Fruit fly (Drosophila melanogaster) whole organism, embryonic: ENCODE results near the gene CG14966.
A peak's percentile ranks its signal among the peaks of the same experiment; 100 is the strongest.

ENCODE experiments used
- ATbp ChIP-seq: fragments of 200-800 bp; sonication (Bioruptor generic); optimal IDR thresholded peaks from 2 replicates; lab custom pipeline; 2017; ENCODE audit warnings: missing biosample characterization, mild to moderate bottlenecking, missing genetic modification characterization, missing genetic modification reagents
- Atf3 ChIP-seq: fragments of 200-800 bp; sonication (Bioruptor generic); optimal IDR thresholded peaks from 3 replicates; lab custom pipeline; 2016; ENCODE audit warnings: missing biosample characterization, missing genetic modification characterization
- CG10654 ChIP-seq: fragments of 200-800 bp; sonication (Bioruptor generic); optimal IDR thresholded peaks from 2 replicates; lab custom pipeline; 2016; ENCODE audit warnings: missing biosample characterization, missing genetic modification characterization
- CG12391 ChIP-seq: fragments of 200-800 bp; sonication (Bioruptor generic); optimal IDR thresholded peaks from 3 replicates; lab custom pipeline; 2018; ENCODE audit warnings: missing biosample characterization, mild to moderate bottlenecking, missing genetic modification characterization, moderate library complexity
- CG14667 ChIP-seq: fragments of 200-800 bp; sonication (Bioruptor generic); IDR thresholded peaks from 2 replicates; pipeline ENCODE4 v1.3.6; 2022; ENCODE audit warnings: missing biosample characterization, missing genetic modification characterization
- CG1832 ChIP-seq: fragments of 200-800 bp; sonication (Bioruptor generic); optimal IDR thresholded peaks from 2 replicates; lab custom pipeline; 2017; ENCODE audit warnings: missing biosample characterization, mild to moderate bottlenecking, missing genetic modification characterization, inconsistent platforms
- CG2199 ChIP-seq: fragments of 200-800 bp; sonication (Bioruptor generic); IDR thresholded peaks from 3 replicates; pipeline ENCODE4 v1.3.6; 2022; ENCODE audit warnings: missing biosample characterization, missing genetic modification characterization
- CG31441 ChIP-seq: fragments of 200-800 bp; sonication (Bioruptor generic); IDR thresholded peaks from 2 replicates; pipeline ENCODE4 v1.3.6; 2022; ENCODE audit warnings: missing biosample characterization, missing genetic modification characterization
- CG6272 ChIP-seq: fragments of 200-800 bp; sonication (Bioruptor generic); IDR thresholded peaks from 2 replicates; pipeline ENCODE4 v1.3.6; 2022; ENCODE audit warnings: missing biosample characterization, missing genetic modification characterization
- CG6765 ChIP-seq: fragments of 200-800 bp; sonication (Bioruptor generic); optimal IDR thresholded peaks from 3 replicates; lab custom pipeline; 2017; ENCODE audit warnings: missing biosample characterization, mild to moderate bottlenecking, missing genetic modification characterization
- CG7745 ChIP-seq: fragments of 200-800 bp; sonication (Bioruptor generic); optimal IDR thresholded peaks from 2 replicates; lab custom pipeline; 2018; ENCODE audit warnings: missing biosample characterization, mild to moderate bottlenecking, missing genetic modification characterization, moderate library complexity
- CG8359 ChIP-seq: fragments of 200-800 bp; sonication (Bioruptor generic); optimal IDR thresholded peaks from 2 replicates; lab custom pipeline; 2017; ENCODE audit warnings: missing biosample characterization, mild to moderate bottlenecking, missing genetic modification characterization, borderline replicate concordance
- CG8478 ChIP-seq: fragments of >200 bp; optimal IDR thresholded peaks from 2 replicates; lab custom pipeline; 2018
- CG8924 ChIP-seq: fragments of 200-800 bp; optimal IDR thresholded peaks from 3 replicates; lab custom pipeline; 2019; ENCODE audit warnings: missing biosample characterization, mild to moderate bottlenecking, missing genetic modification characterization, moderate library complexity
- CTCF ChIP-seq: fragments of 200-800 bp; sonication (Bioruptor generic); optimal IDR thresholded peaks from 2 replicates; lab custom pipeline; 2017; ENCODE audit warnings: missing biosample characterization, mild to moderate bottlenecking, missing genetic modification characterization, moderate library complexity
- Dek ChIP-seq: fragments of 200-800 bp; sonication (Bioruptor generic); optimal IDR thresholded peaks from 3 replicates; lab custom pipeline; 2019; ENCODE audit warnings: missing biosample characterization, mild to moderate bottlenecking, missing genetic modification characterization, moderate library complexity
- Dip3 ChIP-seq: fragments of 200-800 bp; sonication (Bioruptor generic); optimal IDR thresholded peaks from 3 replicates; lab custom pipeline; 2016; ENCODE audit warnings: missing biosample characterization, missing genetic modification characterization
- Eip74EF ChIP-seq, 2 experiments: fragments of 200-800 bp in 1 of 2; fragments of >200 bp in 1 of 2; sonication (Bioruptor generic) in 1 of 2; optimal IDR thresholded peaks; 2 replicates each; lab custom pipeline; 2017 to 2019; ENCODE audit warnings: missing biosample characterization in 2 of 2, missing genetic modification characterization in 2 of 2, mild to moderate bottlenecking in 1 of 2, moderate library complexity in 1 of 2
- HLHmδ ChIP-seq: fragments of 200-800 bp; sonication (Bioruptor generic); optimal IDR thresholded peaks from 2 replicates; lab custom pipeline; 2018; ENCODE audit warnings: missing biosample characterization, mild to moderate bottlenecking, missing genetic modification characterization, moderate library complexity
- Hand ChIP-seq: fragments of 200-800 bp; sonication (Bioruptor generic); optimal IDR thresholded peaks from 2 replicates; lab custom pipeline; 2017; ENCODE audit warnings: mild to moderate bottlenecking, missing biosample characterization, missing genetic modification reagents, missing genetic modification characterization
- Hey ChIP-seq: fragments of 200-800 bp; sonication (Bioruptor generic); optimal IDR thresholded peaks from 3 replicates; lab custom pipeline; 2018; ENCODE audit warnings: missing biosample characterization, mild to moderate bottlenecking, missing genetic modification characterization
- Hr39 ChIP-seq: fragments of >200 bp; optimal IDR thresholded peaks from 2 replicates; lab custom pipeline; 2017
- Hr51 ChIP-seq, 2 experiments: fragments of 200-800 bp; sonication (Bioruptor generic); optimal IDR thresholded peaks; 2 replicates in 1 of 2; 3 replicates in 1 of 2; lab custom pipeline; 2016 to 2018; ENCODE audit warnings: missing biosample characterization in 2 of 2, missing genetic modification characterization in 2 of 2, mild to moderate bottlenecking in 1 of 2, moderate library complexity in 1 of 2
- Jarid2 ChIP-seq: fragments of 200-800 bp; sonication (Bioruptor generic); optimal IDR thresholded peaks from 3 replicates; lab custom pipeline; 2017; ENCODE audit warnings: mild to moderate bottlenecking, missing biosample characterization, missing genetic modification reagents, missing genetic modification characterization
- Neu2 ChIP-seq: fragments of 200-800 bp; sonication (Bioruptor generic); optimal IDR thresholded peaks from 3 replicates; lab custom pipeline; 2016; ENCODE audit warnings: missing biosample characterization, missing genetic modification characterization, borderline replicate concordance
- Nf-YC ChIP-seq: fragments of 200-800 bp; optimal IDR thresholded peaks from 3 replicates; lab custom pipeline; 2019; ENCODE audit warnings: missing biosample characterization, mild to moderate bottlenecking, missing genetic modification characterization, moderate library complexity
- Trl ChIP-seq, 3 experiments: fragments of >200 bp in 2 of 3; fragments of 200-800 bp in 1 of 3; sonication (Bioruptor generic) in 1 of 3; optimal IDR thresholded peaks; 2 replicates in 1 of 3; 3 replicates in 2 of 3; lab custom pipeline; 2016 to 2017; ENCODE audit warnings: missing biosample characterization in 1 of 3, missing genetic modification characterization in 1 of 3
- Xrp1 ChIP-seq: fragments of 200-800 bp; sonication (Bioruptor generic); IDR thresholded peaks from 2 replicates; pipeline ENCODE4 v1.3.6; 2022; ENCODE audit warnings: missing biosample characterization, missing genetic modification characterization
- bbx ChIP-seq: fragments of 200-800 bp; sonication (Bioruptor generic); IDR thresholded peaks from 2 replicates; pipeline ENCODE4 v1.3.6; 2022; ENCODE audit warnings: missing biosample characterization, missing genetic modification characterization; ENCODE audit not compliant: partially characterized antibody
- cg ChIP-seq: fragments of 200-800 bp; sonication (Bioruptor generic); optimal IDR thresholded peaks from 3 replicates; lab custom pipeline; 2019; ENCODE audit warnings: missing biosample characterization, mild to moderate bottlenecking, missing genetic modification characterization, moderate library complexity
- dan ChIP-seq: fragments of 200-800 bp; sonication (Bioruptor generic); IDR thresholded peaks from 2 replicates; pipeline ENCODE4 v1.3.6; 2022; ENCODE audit warnings: missing biosample characterization, missing genetic modification characterization
- fd64A ChIP-seq: fragments of 200-800 bp; sonication (Bioruptor generic); optimal IDR thresholded peaks from 3 replicates; lab custom pipeline; 2018; ENCODE audit warnings: missing biosample characterization, mild to moderate bottlenecking, missing genetic modification characterization
- gt ChIP-seq: fragments of 200-800 bp; sonication (Bioruptor generic); IDR thresholded peaks from 2 replicates; pipeline ENCODE4 v1.3.6; 2022; ENCODE audit warnings: missing biosample characterization, missing genetic modification characterization
- kni ChIP-seq: fragments of 200-800 bp; sonication (Bioruptor generic); optimal IDR thresholded peaks from 3 replicates; lab custom pipeline; 2017; ENCODE audit warnings: mild to moderate bottlenecking, missing biosample characterization, missing genetic modification reagents, missing genetic modification characterization
- psq ChIP-seq: fragments of 200-800 bp; sonication (Bioruptor generic); optimal IDR thresholded peaks from 2 replicates; lab custom pipeline; 2017; ENCODE audit warnings: missing biosample characterization, missing genetic modification characterization
- pzg ChIP-seq: fragments of 200-800 bp; sonication (Bioruptor generic); optimal IDR thresholded peaks from 3 replicates; lab custom pipeline; 2018; ENCODE audit warnings: missing biosample characterization, mild to moderate bottlenecking, missing genetic modification characterization, moderate library complexity
- rib ChIP-seq: fragments of 200-800 bp; sonication (Bioruptor generic); IDR thresholded peaks from 2 replicates; pipeline ENCODE4 v1.3.6; 2022; ENCODE audit warnings: missing biosample characterization, missing genetic modification characterization
- sisA ChIP-seq: fragments of 200-800 bp; sonication (Bioruptor generic); IDR thresholded peaks from 2 replicates; pipeline ENCODE4 v1.3.6; 2022; ENCODE audit warnings: missing biosample characterization, missing genetic modification characterization
- slbo ChIP-seq: fragments of 200-800 bp; sonication (Bioruptor generic); IDR thresholded peaks from 2 replicates; pipeline ENCODE4 v1.3.6; 2022; ENCODE audit warnings: missing biosample characterization, missing genetic modification characterization
- sob ChIP-seq: fragments of 200-800 bp; sonication (Bioruptor generic); IDR thresholded peaks from 2 replicates; pipeline ENCODE4 v1.3.6; 2022; ENCODE audit warnings: missing biosample characterization, missing genetic modification characterization
- sr ChIP-seq: fragments of 200-800 bp; sonication (Bioruptor generic); IDR thresholded peaks from 3 replicates; pipeline ENCODE4 v1.3.6; 2022; ENCODE audit warnings: missing biosample characterization, missing genetic modification characterization
- toy ChIP-seq: fragments of 200-800 bp; sonication (Bioruptor generic); IDR thresholded peaks from 2 replicates; pipeline ENCODE4 v1.3.6; 2022; ENCODE audit warnings: missing biosample characterization, missing genetic modification characterization
- unpg ChIP-seq: fragments of 200-800 bp; sonication (Bioruptor generic); optimal IDR thresholded peaks from 3 replicates; lab custom pipeline; 2018; ENCODE audit warnings: missing biosample characterization, mild to moderate bottlenecking, missing genetic modification characterization, moderate library complexity
- vvl ChIP-seq: fragments of 200-800 bp; sonication (Bioruptor generic); IDR thresholded peaks from 2 replicates; pipeline ENCODE4 v1.3.6; 2022; ENCODE audit warnings: missing biosample characterization, missing genetic modification characterization
- wor ChIP-seq: fragments of 200-800 bp; sonication (Bioruptor generic); IDR thresholded peaks from 2 replicates; pipeline ENCODE4 v1.3.6; 2022; ENCODE audit warnings: missing biosample characterization, missing genetic modification characterization
- zen ChIP-seq: fragments of 200-800 bp; sonication (Bioruptor generic); optimal IDR thresholded peaks from 3 replicates; lab custom pipeline; 2018; ENCODE audit warnings: missing biosample characterization, mild to moderate bottlenecking, missing genetic modification characterization, moderate library complexity

CG14966 gene

DNA sequence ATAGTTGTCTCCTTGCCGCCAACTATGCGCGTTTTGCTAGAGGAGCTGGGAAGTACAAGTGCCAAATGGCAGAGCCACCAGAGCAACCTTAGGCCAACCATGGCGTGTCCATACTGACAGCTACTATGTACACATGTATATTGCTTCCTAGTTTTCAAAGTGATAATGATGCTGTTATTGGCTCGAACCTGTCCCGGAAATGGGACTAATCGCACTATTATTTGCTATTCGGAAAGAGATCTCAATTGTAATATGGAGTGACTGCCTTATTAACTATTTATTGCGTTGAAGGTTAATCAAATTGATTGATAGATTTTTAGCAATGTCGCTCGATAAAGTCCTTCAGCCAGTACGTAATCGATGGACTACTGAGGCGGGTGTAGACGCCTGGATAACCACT is 6.9 kb upstream of the CG14966 start, which contains the start of gene CG33159:
CG33159 (minus strand) TSS at position 101 of the 400 bp plus-strand sequence.
- TF ChIP-seq CG6765 (GFP tag; lab: Kevin White, UChicago) (no peak), CG14667 (GFP tag; lab: Robert Waterston, UW) (no peak), Trl (optimal IDR thresholded peaks at IDR 0.05; lab: Kevin White, UChicago) (no peak), Trl (GFP tag; optimal IDR thresholded peaks at IDR 0.05; lab: Kevin White, UChicago) (no peak), CG12391 (tag; lab: Kevin White, UChicago) (no peak), Nf-YC (tag; lab: Kevin White, UChicago) (no peak), Hr51 (GFP tag; optimal IDR thresholded peaks at IDR 0.05; lab: Kevin White, UChicago) (no peak)

DNA sequence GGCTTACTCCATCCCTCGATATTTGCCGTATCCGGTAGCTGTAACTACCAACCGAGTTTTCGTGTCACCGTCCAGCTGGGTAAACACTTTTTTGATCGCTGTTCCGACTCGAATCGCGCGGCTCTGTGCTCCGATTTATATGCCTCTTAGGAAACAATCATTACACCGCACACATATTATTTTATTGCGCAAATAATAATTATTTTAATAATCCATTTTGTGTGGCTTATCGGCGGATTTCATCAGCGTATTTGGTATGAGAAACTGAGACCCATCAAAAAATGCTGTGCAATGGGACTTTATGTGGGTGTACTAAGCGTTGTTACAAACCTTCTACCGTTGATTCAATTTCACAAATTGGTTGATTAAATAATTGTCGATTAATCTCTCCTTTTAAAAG is 5.6 kb upstream of the CG14966 start, which contains the start of gene CG32271:
CG32271 (minus strand) TSS at position 101 of the 400 bp plus-strand sequence.
- TF ChIP-seq unpg: no peak
- TF ChIP-seq Hr39 (lab: Kevin White, UChicago): no peak
- no peak for TF ChIP-seq CG31441
- no peak for TF ChIP-seq CG1832 (GFP tag; lab: Kevin White, UChicago)
- no peak for TF ChIP-seq psq
- no peak for TF ChIP-seq Jarid2 (GFP tag; lab: Kevin White, UChicago)
- TF ChIP-seq fd64A (GFP tag; lab: Kevin White, UChicago): no peak
- TF ChIP-seq Dek (tag; lab: Kevin White, UChicago): no peak
- TF ChIP-seq CG8359 (GFP tag; lab: Kevin White, UChicago): no peak
- TF ChIP-seq bbx (GFP tag; lab: Robert Waterston, UW): no peak
- TF ChIP-seq Neu2 (GFP tag; lab: Kevin White, UChicago): no peak
- TF ChIP-seq gt: no peak
- TF ChIP-seq CTCF (GFP tag; lab: Kevin White, UChicago): no peak
- no peak for TF ChIP-seq CG10654 (GFP tag; lab: Kevin White, UChicago)
- TF ChIP-seq vvl (GFP tag; lab: Robert Waterston, UW): no peak
- no peak for TF ChIP-seq sisA (GFP tag; lab: Robert Waterston, UW)

DNA sequence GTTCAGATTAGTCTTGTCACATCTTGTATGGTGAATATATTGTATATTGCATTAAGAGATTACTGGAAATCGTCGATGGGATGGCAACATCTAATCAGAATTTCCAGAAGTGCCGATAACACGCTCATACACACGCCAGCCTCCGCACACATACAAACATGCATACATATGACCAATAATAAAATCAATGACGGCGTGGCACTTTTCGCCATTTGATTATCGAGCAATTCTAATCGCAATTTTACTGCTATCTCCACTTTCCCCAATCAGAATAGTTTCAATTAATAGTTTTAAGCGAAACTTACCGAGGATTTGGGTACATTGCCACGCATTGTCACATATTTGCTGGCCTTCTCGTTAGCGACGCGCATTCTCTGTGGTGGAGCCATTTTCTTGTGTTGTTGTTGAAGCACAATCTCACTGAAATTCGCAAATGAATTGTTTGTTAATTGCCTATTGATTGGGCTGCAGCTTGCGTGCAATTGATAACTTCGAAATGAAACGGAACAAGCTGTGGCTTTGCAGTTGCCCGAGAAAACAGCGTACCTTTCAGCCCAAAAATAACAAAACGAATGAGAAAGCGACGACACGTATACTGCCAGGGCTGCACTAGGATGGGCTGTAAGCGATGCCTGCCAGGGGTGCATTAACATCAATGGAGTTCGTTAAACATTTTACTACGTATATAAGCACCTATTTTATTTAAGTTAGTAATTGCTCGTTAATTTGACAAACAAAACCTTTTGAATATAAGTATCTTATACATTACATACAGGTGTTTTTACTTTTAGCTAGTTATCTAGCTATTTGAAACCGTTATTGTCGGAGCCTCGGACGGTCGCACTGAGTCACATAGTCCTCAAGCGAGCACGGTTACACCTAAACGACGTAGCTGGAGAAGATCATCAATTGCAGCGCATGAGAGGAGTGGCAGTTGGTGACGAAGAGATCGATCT is 1.3 kb upstream of the CG14966 start, which contains the start of the genes CG32276 and gry:
CG32276 (minus strand) TSS at position 601 of the 956 bp plus-strand sequence.
gry (plus strand) TSS at position 644 of the 956 bp plus-strand sequence.
- TF ChIP-seq CG8924 (tag; lab: Kevin White, UChicago) (peak; percentile 82), ATbp (GFP tag; lab: Kevin White, UChicago) (no peak), cg (peak; percentile 73), zen (tag; lab: Kevin White, UChicago) (peak; percentile 69), rib (GFP tag; lab: Robert Waterston, UW) (no peak), pzg (GFP tag; lab: Kevin White, UChicago) (peak; percentile 93), kni (GFP tag; lab: Kevin White, UChicago) (no peak), Dip3 (GFP tag; lab: Kevin White, UChicago) (peak; percentile 71), toy (peak; percentile 40; the same call in 1 of the 2 replicates), CG6272 (GFP tag; lab: Robert Waterston, UW) (peak; percentile 48), Hand (GFP tag; lab: Kevin White, UChicago) (no peak), wor (GFP tag; lab: Robert Waterston, UW) (peak; percentile 59), gt (peak; percentile 35; the same call in 1 of the 2 replicates), HLHmδ (peak; percentile 50), dan (GFP tag; lab: Robert Waterston, UW) (no peak), slbo (GFP tag; lab: Robert Waterston, UW) (peak; percentile 86), sr (GFP tag; lab: Robert Waterston, UW) (no peak; the same call in 2 of the 3 replicates), CG2199 (0 out of 3 replicates have a peak, but pooled peaks have one; percentile 32), Hey (tag; lab: Kevin White, UChicago) (no peak), Eip74EF (GFP tag; optimal IDR thresholded peaks at IDR 0.05; lab: Kevin White, UChicago) (no peak), Atf3 (GFP tag; lab: Kevin White, UChicago) (peak; percentile 63), CG8478 (lab: Kevin White, UChicago) (no peak), sob (peak; percentile 82), Xrp1 (GFP tag; lab: Robert Waterston, UW) (peak; percentile 72; the same call in 1 of the 2 replicates), CG7745 (no peak)
